Fruit fly (Drosophila melanogaster) whole organism, embryonic: ENCODE data around the gene CG1847.

Experiments used
- Asciz ChIP-seq: fragments of 200-800 bp; sonication (Bioruptor generic); optimal IDR thresholded peaks from 2 replicates; lab custom pipeline; 2017; ENCODE audit warnings: missing biosample characterization, mild to moderate bottlenecking, missing genetic modification characterization, missing genetic modification reagents
- CG10366 ChIP-seq: fragments of 200-800 bp; sonication (Bioruptor generic); IDR thresholded peaks from 2 replicates; pipeline ENCODE4 v1.3.6; 2022; ENCODE audit warnings: missing biosample characterization, missing genetic modification characterization
- CG10959 ChIP-seq: fragments of 200-800 bp; sonication (Bioruptor generic); IDR thresholded peaks from 2 replicates; pipeline ENCODE4 v1.3.6; 2022; ENCODE audit warnings: missing biosample characterization, missing genetic modification characterization
- CG11504 ChIP-seq: fragments of 200-800 bp; sonication (Bioruptor generic); optimal IDR thresholded peaks from 3 replicates; lab custom pipeline; 2019; ENCODE audit warnings: missing biosample characterization, mild to moderate bottlenecking, missing genetic modification characterization, moderate library complexity
- CG13287 ChIP-seq: fragments of 200-800 bp; sonication (Bioruptor generic); IDR thresholded peaks from 2 replicates; pipeline ENCODE4 v1.3.6; 2022; ENCODE audit warnings: missing biosample characterization, missing genetic modification characterization; ENCODE audit not compliant: partially characterized antibody
- CG14710 ChIP-seq: fragments of 200-800 bp; sonication (Bioruptor generic); optimal IDR thresholded peaks from 3 replicates; lab custom pipeline; 2019; ENCODE audit warnings: missing biosample characterization, mild to moderate bottlenecking, missing genetic modification characterization, moderate library complexity
- CG15696 ChIP-seq: fragments of 200-800 bp; sonication (Bioruptor generic); optimal IDR thresholded peaks from 2 replicates; lab custom pipeline; 2019; ENCODE audit warnings: missing biosample characterization, mild to moderate bottlenecking, missing genetic modification characterization, moderate library complexity
- CG17385 ChIP-seq: fragments of 200-800 bp; sonication (Bioruptor generic); optimal IDR thresholded peaks from 3 replicates; lab custom pipeline; 2018; ENCODE audit warnings: missing biosample characterization, mild to moderate bottlenecking, missing genetic modification characterization
- CG17612 ChIP-seq: fragments of 200-800 bp; sonication (Bioruptor generic); IDR thresholded peaks from 2 replicates; pipeline ENCODE4 v1.3.6; 2022; ENCODE audit warnings: missing biosample characterization, missing genetic modification characterization
- CG2202 ChIP-seq: fragments of 200-800 bp; sonication (Bioruptor generic); optimal IDR thresholded peaks from 2 replicates; lab custom pipeline; 2018; ENCODE audit warnings: missing biosample characterization, mild to moderate bottlenecking, missing genetic modification characterization
- CG31365 ChIP-seq: fragments of 200-800 bp; sonication (Bioruptor generic); optimal IDR thresholded peaks from 2 replicates; lab custom pipeline; 2018; ENCODE audit warnings: missing biosample characterization, mild to moderate bottlenecking, missing genetic modification characterization
- CG3407 ChIP-seq: fragments of 200-800 bp; sonication (Bioruptor generic); optimal IDR thresholded peaks from 2 replicates; lab custom pipeline; 2018; ENCODE audit warnings: missing biosample characterization, mild to moderate bottlenecking, missing genetic modification characterization
- CG3847 ChIP-seq: fragments of 200-800 bp; sonication (Bioruptor generic); IDR thresholded peaks from 2 replicates; pipeline ENCODE4 v1.3.6; 2022; ENCODE audit warnings: missing biosample characterization, missing genetic modification characterization
- CG42726 ChIP-seq: fragments of 200-800 bp; sonication (Bioruptor generic); IDR thresholded peaks from 2 replicates; pipeline ENCODE4 v1.3.6; 2022; ENCODE audit warnings: missing biosample characterization, missing genetic modification characterization; ENCODE audit not compliant: partially characterized antibody
- CG6813 ChIP-seq: fragments of 200-800 bp; sonication (Bioruptor generic); optimal IDR thresholded peaks from 2 replicates; lab custom pipeline; 2017; ENCODE audit warnings: missing biosample characterization, missing genetic modification characterization, mild to moderate bottlenecking, moderate library complexity, missing genetic modification reagents
- CG7357 ChIP-seq: fragments of 200-800 bp; sonication (Bioruptor generic); IDR thresholded peaks from 3 replicates; pipeline ENCODE4 v1.3.6; 2022; ENCODE audit warnings: missing biosample characterization, missing genetic modification characterization
- CG8290 ChIP-seq, 3 experiments: fragments of 200-800 bp; sonication (Bioruptor generic); optimal IDR thresholded peaks; 2 replicates each; lab custom pipeline; 2016 to 2019; ENCODE audit warnings: missing biosample characterization in 3 of 3, missing genetic modification characterization in 3 of 3, mild to moderate bottlenecking in 2 of 3, moderate library complexity in 1 of 3
- CG8388 ChIP-seq: fragments of 200-800 bp; sonication (Bioruptor generic); optimal IDR thresholded peaks from 2 replicates; lab custom pipeline; 2019; ENCODE audit warnings: missing biosample characterization, mild to moderate bottlenecking, missing genetic modification characterization, moderate library complexity
- CG8478 ChIP-seq: fragments of >200 bp; optimal IDR thresholded peaks from 2 replicates; lab custom pipeline; 2018
- CG9437 ChIP-seq: fragments of 200-800 bp; sonication (Bioruptor generic); optimal IDR thresholded peaks from 2 replicates; lab custom pipeline; 2018; ENCODE audit warnings: missing biosample characterization, mild to moderate bottlenecking, missing genetic modification characterization
- CG9727 ChIP-seq: fragments of 200-800 bp; sonication (Bioruptor generic); optimal IDR thresholded peaks from 3 replicates; lab custom pipeline; 2017; ENCODE audit warnings: missing biosample characterization, mild to moderate bottlenecking, missing genetic modification characterization
- CG9932 ChIP-seq: fragments of 200-800 bp; sonication (Bioruptor generic); IDR thresholded peaks from 2 replicates; pipeline ENCODE4 v1.3.6; 2022; ENCODE audit warnings: missing biosample characterization, missing genetic modification characterization
- Doc2 ChIP-seq: fragments of 200-800 bp; sonication (Bioruptor generic); IDR thresholded peaks from 2 replicates; pipeline ENCODE4 v1.3.6; 2022; ENCODE audit warnings: missing biosample characterization, missing genetic modification characterization
- HLH4C ChIP-seq: fragments of 200-800 bp; sonication (Bioruptor generic); IDR thresholded peaks from 3 replicates; pipeline ENCODE4 v1.3.6; 2022; ENCODE audit warnings: missing biosample characterization, missing genetic modification characterization; ENCODE audit not compliant: partially characterized antibody
- HLHmδ ChIP-seq: fragments of 200-800 bp; sonication (Bioruptor generic); optimal IDR thresholded peaks from 2 replicates; lab custom pipeline; 2018; ENCODE audit warnings: missing biosample characterization, mild to moderate bottlenecking, missing genetic modification characterization, moderate library complexity
- Hr78 ChIP-seq, 2 experiments: fragments of 200-800 bp in 1 of 2; fragments of >200 bp in 1 of 2; sonication (Bioruptor generic) in 1 of 2; optimal IDR thresholded peaks; 2 replicates each; lab custom pipeline; 2017 to 2019; ENCODE audit warnings: missing biosample characterization in 2 of 2, missing genetic modification characterization in 2 of 2, mild to moderate bottlenecking in 1 of 2, moderate library complexity in 1 of 2
- Myb ChIP-seq: fragments of 200-800 bp; sonication (Bioruptor generic); optimal IDR thresholded peaks from 2 replicates; lab custom pipeline; 2016; ENCODE audit warnings: missing biosample characterization, missing genetic modification characterization
- Oli ChIP-seq: fragments of 200-800 bp; sonication (Bioruptor generic); optimal IDR thresholded peaks from 2 replicates; lab custom pipeline; 2018; ENCODE audit warnings: missing biosample characterization, mild to moderate bottlenecking, missing genetic modification characterization, moderate library complexity
- Poxn ChIP-seq: fragments of 200-800 bp; sonication (Bioruptor generic); IDR thresholded peaks from 2 replicates; pipeline ENCODE4 v1.3.6; 2022; ENCODE audit warnings: missing biosample characterization, missing genetic modification characterization
- Six4 ChIP-seq: fragments of 200-800 bp; sonication (Bioruptor generic); optimal IDR thresholded peaks from 2 replicates; lab custom pipeline; 2016; ENCODE audit warnings: missing biosample characterization, missing genetic modification characterization
- ac ChIP-seq: fragments of 200-800 bp; sonication (Bioruptor generic); optimal IDR thresholded peaks from 3 replicates; lab custom pipeline; 2017; ENCODE audit warnings: missing biosample characterization, mild to moderate bottlenecking, missing genetic modification characterization
- aop ChIP-seq: fragments of 200-800 bp; sonication (Bioruptor generic); IDR thresholded peaks from 2 replicates; pipeline ENCODE4 v1.3.6; 2022; ENCODE audit warnings: missing biosample characterization, missing genetic modification characterization
- ase ChIP-seq: fragments of 200-800 bp; sonication (Bioruptor generic); IDR thresholded peaks from 3 replicates; pipeline ENCODE4 v1.3.6; 2022; ENCODE audit warnings: missing biosample characterization, missing genetic modification characterization
- ato ChIP-seq: fragments of 200-800 bp; sonication (Bioruptor generic); IDR thresholded peaks from 2 replicates; pipeline ENCODE4 v1.3.6; 2022; ENCODE audit warnings: missing biosample characterization, missing genetic modification characterization; ENCODE audit not compliant: partially characterized antibody
- bsh ChIP-seq, 2 experiments: fragments of 200-800 bp; sonication (Bioruptor generic); optimal IDR thresholded peaks; 2 replicates each; lab custom pipeline; 2017 to 2018; ENCODE audit warnings: mild to moderate bottlenecking in 2 of 2, missing biosample characterization in 2 of 2, missing genetic modification characterization in 2 of 2, moderate library complexity in 1 of 2
- cas ChIP-seq: fragments of 200-800 bp; sonication (Bioruptor generic); IDR thresholded peaks from 2 replicates; pipeline ENCODE4 v1.3.6; 2022; ENCODE audit warnings: missing biosample characterization, missing genetic modification characterization
- chinmo ChIP-seq: fragments of 200-800 bp; sonication (Bioruptor generic); IDR thresholded peaks from 4 replicates; pipeline ENCODE4 v1.3.6; 2022; ENCODE audit warnings: missing biosample characterization, missing genetic modification characterization; ENCODE audit not compliant: partially characterized antibody
- chm ChIP-seq: fragments of 200-800 bp; sonication (Bioruptor generic); IDR thresholded peaks from 2 replicates; pipeline ENCODE4 v1.3.6; 2022; ENCODE audit warnings: missing biosample characterization, missing genetic modification characterization
- dmrt11E ChIP-seq: fragments of 200-800 bp; sonication (Bioruptor generic); optimal IDR thresholded peaks from 3 replicates; lab custom pipeline; 2018; ENCODE audit warnings: missing biosample characterization, mild to moderate bottlenecking, missing genetic modification characterization, moderate library complexity
- fru ChIP-seq: fragments of >200 bp; optimal IDR thresholded peaks from 2 replicates; lab custom pipeline; 2017
- gfzf ChIP-seq: fragments of 200-800 bp; sonication (Bioruptor generic); optimal IDR thresholded peaks from 2 replicates; lab custom pipeline; 2016; ENCODE audit warnings: missing biosample characterization, mild to moderate bottlenecking, missing genetic modification characterization, moderate library complexity
- inv ChIP-seq: fragments of 200-800 bp; sonication (Bioruptor generic); IDR thresholded peaks from 2 replicates; pipeline ENCODE4 v1.3.6; 2022; ENCODE audit warnings: missing biosample characterization, missing genetic modification characterization; ENCODE audit not compliant: partially characterized antibody
- nerfin-1 ChIP-seq: fragments of 200-800 bp; sonication (Bioruptor generic); optimal IDR thresholded peaks from 3 replicates; lab custom pipeline; 2019; ENCODE audit warnings: missing biosample characterization, mild to moderate bottlenecking, missing genetic modification characterization, moderate library complexity
- nom ChIP-seq: fragments of 200-800 bp; sonication (Bioruptor generic); optimal IDR thresholded peaks from 2 replicates; lab custom pipeline; 2017; ENCODE audit warnings: missing biosample characterization, missing genetic modification characterization, mild to moderate bottlenecking, moderate library complexity, missing genetic modification reagents
- org-1 ChIP-seq: fragments of 200-800 bp; sonication (Bioruptor generic); optimal IDR thresholded peaks from 2 replicates; lab custom pipeline; 2017; ENCODE audit warnings: missing biosample characterization, missing genetic modification characterization
- otp ChIP-seq: fragments of 200-800 bp; sonication (Bioruptor generic); IDR thresholded peaks from 3 replicates; pipeline ENCODE4, ENCODE4 v1.3.6; 2022; ENCODE audit warnings: missing biosample characterization, missing genetic modification characterization
- pan ChIP-seq, 4 experiments: fragments of >200 bp in 3 of 4; fragments of 200-800 bp in 1 of 4; sonication (Bioruptor generic) in 1 of 4; optimal IDR thresholded peaks in 3 of 4; IDR thresholded peaks in 1 of 4; 2 replicates each; pipeline versions ENCODE4 v1.3.6 to Lab custom; 2017 to 2022; ENCODE audit warnings: missing biosample characterization in 2 of 4, missing genetic modification characterization in 2 of 4, mixed read lengths in 1 of 4
- psq ChIP-seq: fragments of 200-800 bp; sonication (Bioruptor generic); optimal IDR thresholded peaks from 2 replicates; lab custom pipeline; 2017; ENCODE audit warnings: missing biosample characterization, missing genetic modification characterization
- tx ChIP-seq: fragments of 200-800 bp; sonication (Bioruptor generic); optimal IDR thresholded peaks from 2 replicates; lab custom pipeline; 2016; ENCODE audit warnings: missing biosample characterization, missing genetic modification characterization

CG1847 gene

dm6 chrX:11823003-11823402, 46.0 kb upstream of the CG1847 start:
- no peak for TF ChIP-seq tx (GFP tag; lab: Kevin White, UChicago)
- peak; percentile 6 for TF ChIP-seq CG15696 (tag; lab: Kevin White, UChicago)
- TF ChIP-seq CG13287, result no peak
- TF ChIP-seq CG42726 (GFP tag; lab: Robert Waterston, UW), result no peak
- peak; percentile 70 for TF ChIP-seq Asciz (GFP tag; lab: Kevin White, UChicago)
- peak; percentile 55 for TF ChIP-seq CG3407 (GFP tag; lab: Kevin White, UChicago)
- TF ChIP-seq inv (GFP tag; lab: Robert Waterston, UW), result no peak
- no peak for TF ChIP-seq psq
- no peak for TF ChIP-seq CG31365
- TF ChIP-seq HLHmδ (GFP tag; lab: Kevin White, UChicago), result peak; percentile 68
- TF ChIP-seq nom (GFP tag; lab: Kevin White, UChicago), result peak; percentile 70
- no peak for TF ChIP-seq org-1 (GFP tag; lab: Kevin White, UChicago)
- peak; percentile 27 for TF ChIP-seq nerfin-1
- no peak for TF ChIP-seq CG8290 (GFP tag; optimal IDR thresholded peaks at IDR 0.05; lab: Kevin White, UChicago)
- no peak for TF ChIP-seq CG8290 (tag; optimal IDR thresholded peaks at IDR 0.05; lab: Kevin White, UChicago)
- no peak for TF ChIP-seq HLH4C (GFP tag; lab: Robert Waterston, UW)
- peak; percentile 36 for TF ChIP-seq CG14710 (tag; lab: Kevin White, UChicago)
- no peak for TF ChIP-seq CG3847 (GFP tag; lab: Robert Waterston, UW)
- TF ChIP-seq CG7357 (GFP tag; lab: Robert Waterston, UW), result no peak
- TF ChIP-seq CG9727 (GFP tag; lab: Kevin White, UChicago), result peak; percentile 10
- 0 out of 3 replicates have a peak, but pooled peaks have one; percentile 14 for TF ChIP-seq ase (GFP tag; lab: Robert Waterston, UW)
- TF ChIP-seq CG2202 (tag; lab: Kevin White, UChicago), result peak; percentile 8
- no peak for TF ChIP-seq pan (optimal IDR thresholded peaks at IDR 0.05; lab: Kevin White, UChicago)
- peak in 1 of 2 experiments; percentile 32 for TF ChIP-seq pan (GFP tag; optimal IDR thresholded peaks at IDR 0.05 in 1 of 2, IDR thresholded peaks at IDR 0.05 in 1 of 2)
- no peak for TF ChIP-seq cas (GFP tag; lab: Robert Waterston, UW)
- TF ChIP-seq CG10959 (GFP tag; lab: Robert Waterston, UW), result no peak
- no peak for TF ChIP-seq Oli (tag; lab: Kevin White, UChicago)
- TF ChIP-seq chinmo (GFP tag; lab: Robert Waterston, UW), result 0 out of 4 replicates have a peak, but pooled peaks have one; percentile 59
- TF ChIP-seq Hr78 (GFP tag; optimal IDR thresholded peaks at IDR 0.05; lab: Kevin White, UChicago), result peak in 1 of 2 experiments; percentile 69
- TF ChIP-seq otp (GFP tag; lab: Robert Waterston, UW), result no peak
- TF ChIP-seq ato (GFP tag; lab: Robert Waterston, UW), result no peak
- TF ChIP-seq ac (GFP tag; lab: Kevin White, UChicago), result no peak
- TF ChIP-seq CG8478 (lab: Kevin White, UChicago), result no peak
- peak; percentile 55 for TF ChIP-seq CG6813 (GFP tag; lab: Kevin White, UChicago)
- no peak for TF ChIP-seq aop (GFP tag; lab: Robert Waterston, UW)
- TF ChIP-seq dmrt11E (tag; lab: Kevin White, UChicago), result peak; percentile 1
- TF ChIP-seq CG17612 (GFP tag; lab: Robert Waterston, UW), result no peak
- no peak for TF ChIP-seq CG9932
- TF ChIP-seq gfzf, result no peak
- TF ChIP-seq bsh (GFP tag; optimal IDR thresholded peaks at IDR 0.05; lab: Kevin White, UChicago), result peak; percentile 34 to 51
- TF ChIP-seq CG10366, result no peak
- no peak for TF ChIP-seq Myb (GFP tag; lab: Kevin White, UChicago)
- TF ChIP-seq CG9437, result no peak
- TF ChIP-seq Doc2 (GFP tag; lab: Robert Waterston, UW), result no peak
- TF ChIP-seq chm (GFP tag; lab: Robert Waterston, UW), result 0 out of 2 replicates have a peak, but pooled peaks have one; percentile 15
- peak; percentile 10 for TF ChIP-seq Six4 (GFP tag; lab: Kevin White, UChicago)
- TF ChIP-seq CG8388 (GFP tag; lab: Kevin White, UChicago), result no peak
- peak; percentile 22 for TF ChIP-seq CG17385 (GFP tag; lab: Kevin White, UChicago)
- TF ChIP-seq fru, result no peak
- TF ChIP-seq CG11504, result no peak
- TF ChIP-seq Poxn (GFP tag; lab: Robert Waterston, UW), result no peak
